Worm (Caenorhabditis elegans) whole organism, L4 larva: Measurements from ENCODE around the gene gln-5.

Source experiments
- F44E2.7 ChIP-seq: fragments of 200-800 bp; sonication (Bioruptor generic); IDR thresholded peaks from 2 replicates; pipeline ENCODE4 v2.1.2; 2022; ENCODE audit warnings: missing genetic modification characterization, missing compliant biosample characterization
- F49E8.2 ChIP-seq: sonication (generic microtip); optimal IDR thresholded peaks from 2 replicates; lab custom pipeline; 2016; ENCODE audit warnings: missing compliant biosample characterization, mild to moderate bottlenecking, missing genetic modification characterization, borderline replicate concordance
- ZK337.2 ChIP-seq: fragments of 200-800 bp; sonication (Bioruptor generic); IDR thresholded peaks from 2 replicates; pipeline ENCODE4 v1.3.6; 2022; ENCODE audit warnings: missing genetic modification reagents, missing genetic modification characterization, missing compliant biosample characterization
- aha-1 ChIP-seq: fragments of 150-350 bp; peaks from one replicate; lab custom pipeline; 2014; ENCODE audit warnings: missing biosample characterization, missing genetic modification characterization
- attf-4 ChIP-seq: sonication (generic microtip); optimal IDR thresholded peaks from 3 replicates; lab custom pipeline; 2017; ENCODE audit warnings: missing biosample characterization, missing genetic modification characterization
- ceh-44 ChIP-seq: fragments of 200-800 bp; sonication (Bioruptor generic); IDR thresholded peaks from 2 replicates; pipeline ENCODE4 v1.3.6; 2022; ENCODE audit warnings: missing genetic modification reagents, missing genetic modification characterization, missing compliant biosample characterization
- ceh-62 ChIP-seq: sonication (generic microtip); optimal IDR thresholded peaks from 2 replicates; lab custom pipeline; 2017; ENCODE audit warnings: missing biosample characterization, missing genetic modification characterization
- ceh-82 ChIP-seq: sonication (generic microtip); optimal IDR thresholded peaks from 2 replicates; lab custom pipeline; 2017; ENCODE audit warnings: missing biosample characterization, missing genetic modification characterization
- ces-1 ChIP-seq: fragments of 150-350 bp; sonication (generic microtip); optimal IDR thresholded peaks from 4 replicates; lab custom pipeline; 2014; ENCODE audit warnings: missing biosample characterization, missing genetic modification reagents, missing genetic modification characterization
- ctbp-1 ChIP-seq: fragments of 200-800 bp; sonication (Bioruptor generic); IDR thresholded peaks from 2 replicates; pipeline ENCODE4 v1.3.6; 2022; ENCODE audit warnings: missing genetic modification reagents, missing genetic modification characterization, missing compliant biosample characterization
- daf-16 ChIP-seq, 3 experiments: sonication (generic microtip); optimal IDR thresholded peaks; 2 replicates each; lab custom pipeline; 2016 to 2017; ENCODE audit warnings: missing genetic modification characterization in 3 of 3, missing genetic modification reagents in 3 of 3, mild to moderate bottlenecking in 2 of 3, missing compliant biosample characterization in 2 of 3, missing biosample characterization in 1 of 3, moderate library complexity in 1 of 3
- daf-19 ChIP-seq: fragments of 200-800 bp; sonication (Bioruptor generic); conservative IDR thresholded peaks from 2 replicates; pipeline ENCODE4 v1.3.6; 2022; ENCODE audit warnings: missing genetic modification characterization, missing compliant biosample characterization
- daf-8 ChIP-seq: fragments of 200-800 bp; sonication (Bioruptor generic); IDR thresholded peaks from 2 replicates; pipeline ENCODE4 v1.3.6; 2022; ENCODE audit warnings: missing genetic modification characterization, missing compliant biosample characterization
- dmd-8 ChIP-seq: fragments of 200-800 bp; sonication (Bioruptor generic); IDR thresholded peaks from 2 replicates; pipeline ENCODE4 v1.3.6; 2022; ENCODE audit warnings: missing genetic modification characterization, missing compliant biosample characterization
- duxl-1 ChIP-seq: sonication (generic microtip); optimal IDR thresholded peaks from 2 replicates; lab custom pipeline; 2016; ENCODE audit warnings: mild to moderate bottlenecking, missing genetic modification characterization, moderate library complexity, missing compliant biosample characterization; ENCODE audit not compliant: poor library complexity
- dve-1 ChIP-seq: sonication (generic microtip); optimal IDR thresholded peaks from 2 replicates; lab custom pipeline; 2017; ENCODE audit warnings: antibody characterized with exemption, mild to moderate bottlenecking, missing genetic modification characterization, missing compliant biosample characterization; ENCODE audit not compliant: insufficient read depth
- egl-43 ChIP-seq: fragments of 200-800 bp; sonication (Bioruptor generic); IDR thresholded peaks from 2 replicates; pipeline ENCODE4 v1.3.6; 2022; ENCODE audit warnings: missing genetic modification reagents, missing genetic modification characterization, missing compliant biosample characterization
- fkh-10 ChIP-seq: fragments of 150-350 bp; optimal IDR thresholded peaks from 2 replicates; lab custom pipeline; 2014; ENCODE audit warnings: missing biosample characterization, missing genetic modification reagents, missing genetic modification characterization
- hif-1 ChIP-seq, 2 experiments: sonication (generic microtip); optimal IDR thresholded peaks; 2 replicates each; lab custom pipeline; 2016 to 2017; ENCODE audit warnings: missing compliant biosample characterization in 2 of 2, missing genetic modification characterization in 2 of 2, missing genetic modification reagents in 2 of 2, missing genotype in 2 of 2, mild to moderate bottlenecking in 1 of 2
- hlh-11 ChIP-seq: fragments of 200-800 bp; sonication (Bioruptor generic); optimal IDR thresholded peaks from 2 replicates; lab custom pipeline; 2018; ENCODE audit warnings: mild to moderate bottlenecking, missing genetic modification characterization, missing compliant biosample characterization
- hlh-30 ChIP-seq: sonication (generic microtip); optimal IDR thresholded peaks from 2 replicates; lab custom pipeline; 2017; ENCODE audit warnings: antibody characterized with exemption, mild to moderate bottlenecking, missing genetic modification characterization, missing compliant biosample characterization; ENCODE audit not compliant: insufficient read depth
- lin-1 ChIP-seq: fragments of 200-800 bp; sonication (Bioruptor generic); IDR thresholded peaks from 2 replicates; pipeline ENCODE4 v1.3.6; 2022; ENCODE audit warnings: missing genetic modification reagents, missing genetic modification characterization, missing compliant biosample characterization
- lin-39 ChIP-seq: fragments of 150-350 bp; optimal IDR thresholded peaks from 2 replicates; lab custom pipeline; 2014; ENCODE audit warnings: missing biosample characterization, missing genetic modification reagents, missing genetic modification characterization
- lir-3 ChIP-seq: sonication (generic microtip); optimal IDR thresholded peaks from 2 replicates; lab custom pipeline; 2016; ENCODE audit warnings: mild to moderate bottlenecking, missing genetic modification characterization, missing compliant biosample characterization
- madf-9 ChIP-seq: fragments of 200-800 bp; sonication (Bioruptor generic); conservative IDR thresholded peaks from 2 replicates; pipeline ENCODE4 v1.3.6; 2022; ENCODE audit warnings: missing genetic modification reagents, missing genetic modification characterization, missing compliant biosample characterization
- mdl-1 ChIP-seq, 2 experiments: fragments of 150-350 bp in 1 of 2; sonication (generic microtip) in 1 of 2; optimal IDR thresholded peaks; 2 replicates each; lab custom pipeline; 2014 to 2017; ENCODE audit warnings: missing biosample characterization in 2 of 2, missing genetic modification characterization in 2 of 2
- mep-1 ChIP-seq: fragments of 150-350 bp; sonication (generic microtip); optimal IDR thresholded peaks from 3 replicates; lab custom pipeline; 2014; ENCODE audit warnings: missing biosample characterization, missing genetic modification characterization
- mes-2 ChIP-seq: sonication (generic microtip); optimal IDR thresholded peaks from 2 replicates; lab custom pipeline; 2016; ENCODE audit warnings: missing genotype, mild to moderate bottlenecking, missing genetic modification characterization, missing compliant biosample characterization; ENCODE audit not compliant: poor library complexity, severe bottlenecking
- mxl-3 ChIP-seq: fragments of 200-800 bp; sonication (Bioruptor generic); optimal IDR thresholded peaks from 2 replicates; lab custom pipeline; 2018; ENCODE audit warnings: mild to moderate bottlenecking, missing genetic modification characterization, missing compliant biosample characterization
- nhr-102 ChIP-seq: sonication (generic microtip); optimal IDR thresholded peaks from 2 replicates; lab custom pipeline; 2016; ENCODE audit warnings: mild to moderate bottlenecking, missing genetic modification characterization, moderate library complexity, missing compliant biosample characterization
- nhr-28 ChIP-seq: fragments of 150-350 bp; optimal IDR thresholded peaks from 2 replicates; lab custom pipeline; 2014; ENCODE audit warnings: missing biosample characterization, missing genetic modification characterization
- nhr-76 ChIP-seq: fragments of 150-350 bp; optimal IDR thresholded peaks from 2 replicates; lab custom pipeline; 2014; ENCODE audit warnings: missing biosample characterization, missing genetic modification characterization
- nhr-77 ChIP-seq: fragments of 150-350 bp; optimal IDR thresholded peaks from 2 replicates; lab custom pipeline; 2014; ENCODE audit warnings: missing biosample characterization, missing genetic modification characterization
- php-3 ChIP-seq: fragments of 200-800 bp; sonication (Bioruptor generic); IDR thresholded peaks from 2 replicates; pipeline ENCODE4 v1.3.6; 2022; ENCODE audit warnings: missing genetic modification reagents, missing genetic modification characterization, missing compliant biosample characterization
- snpc-4 ChIP-seq: fragments of 150-350 bp; optimal IDR thresholded peaks from 2 replicates; lab custom pipeline; 2014; ENCODE audit warnings: missing biosample characterization, missing genetic modification characterization
- unc-130 ChIP-seq: sonication (generic microtip); optimal IDR thresholded peaks from 2 replicates; lab custom pipeline; 2016; ENCODE audit warnings: missing genetic modification reagents, missing genetic modification characterization, missing compliant biosample characterization
- unc-39 ChIP-seq: sonication (generic microtip); optimal IDR thresholded peaks from 2 replicates; lab custom pipeline; 2017; ENCODE audit warnings: missing biosample characterization, missing genetic modification characterization
- zag-1 ChIP-seq: fragments of 150-350 bp; optimal IDR thresholded peaks from 2 replicates; lab custom pipeline; 2014; ENCODE audit warnings: missing biosample characterization, missing genetic modification characterization
- zfp-2 ChIP-seq: sonication (generic microtip); optimal IDR thresholded peaks from 2 replicates; lab custom pipeline; 2016; ENCODE audit warnings: mild to moderate bottlenecking, missing genetic modification characterization, missing compliant biosample characterization

The gln-5 gene

ce11 chrIV:17245200-17245599 lies 28.3 kb downstream of the gln-5 start, which contains the start of gene ZK550.2 (continued):
- TF ChIP-seq nhr-76 (tag; lab: Kevin White, UChicago) (no peak), madf-9 (GFP tag; lab: Robert Waterston, UW) (no peak), attf-4 (tag; lab: Kevin White, UChicago) (no peak), mes-2 (tag; lab: Kevin White, UChicago) (no peak), ceh-62 (no peak), lin-1 (GFP tag; lab: Robert Waterston, UW) (peak; percentile 96), unc-130 (GFP tag; lab: Kevin White, UChicago) (no peak), dmd-8 (no peak), lin-39 (no peak), hif-1 (tag; optimal IDR thresholded peaks at IDR 0.05; lab: Kevin White, UChicago) (no peak), daf-16 (GFP tag; optimal IDR thresholded peaks at IDR 0.05; lab: Kevin White, UChicago) (peak in 1 of 2 experiments; percentile 32), daf-16 (tag; optimal IDR thresholded peaks at IDR 0.05; lab: Kevin White, UChicago) (peak; percentile 95), nhr-102 (tag; lab: Kevin White, UChicago) (no peak), lir-3 (tag; lab: Kevin White, UChicago) (no peak), daf-8 (no peak), zag-1 (no peak), F44E2.7 (GFP tag; lab: Robert Waterston, UW) (no peak), mep-1 (tag; lab: Kevin White, UChicago) (peak; percentile 46)

ce11 chrIV:17238951-17239350 lies 34.5 kb downstream of the gln-5 start:
- TF ChIP-seq nhr-76 (tag; lab: Kevin White, UChicago), result no peak
- TF ChIP-seq ces-1, result peak; percentile 17

- TF ChIP-seq fkh-10 (GFP tag; lab: Kevin White, UChicago), result peak; percentile 64
- no peak for TF ChIP-seq php-3
Measured at ce11 chrIV:17237029-17237428, 36.4 kb downstream of the gln-5 start.

ce11 chrIV:17233494-17233893 lies 40.0 kb downstream of the gln-5 start:
- TF ChIP-seq fkh-10 (GFP tag; lab: Kevin White, UChicago) (peak; percentile 75), egl-43 (GFP tag; lab: Robert Waterston, UW) (no peak), ces-1 (peak; percentile 77)
- TF ChIP-seq, all 104 proteins: peak for 2

ce11 chrIV:17232899-17233298 lies 40.6 kb downstream of the gln-5 start:
- TF ChIP-seq ces-1 (peak; percentile 41), duxl-1 (no peak), ctbp-1 (GFP tag; lab: Robert Waterston, UW) (no peak)

- TF ChIP-seq mxl-3 (GFP tag; lab: Kevin White, UChicago), result no peak
Measured at ce11 chrIV:17230958-17231357, 42.5 kb downstream of the gln-5 start, which contains the start of gene npr-32. Gene npr-32 (minus strand): TSS chrIV:17231058.

- TF ChIP-seq ceh-44 (GFP tag; lab: Robert Waterston, UW) (no peak), dve-1 (tag; lab: Kevin White, UChicago) (no peak), ces-1 (no peak), daf-19 (GFP tag; lab: Robert Waterston, UW) (no peak), nhr-77 (no peak), mdl-1 (tag; optimal IDR thresholded peaks at IDR 0.05; lab: Kevin White, UChicago) (no peak), snpc-4 (tag; lab: Kevin White, UChicago) (no peak), F49E8.2 (tag; lab: Kevin White, UChicago) (no peak), unc-39 (tag; lab: Kevin White, UChicago) (no peak), hlh-11 (tag; lab: Kevin White, UChicago) (no peak), nhr-28 (tag; lab: Kevin White, UChicago) (no peak), ZK337.2 (GFP tag; lab: Robert Waterston, UW) (no peak), zfp-2 (no peak), aha-1 (tag; lab: Kevin White, UChicago) (no peak), ceh-82 (no peak), hlh-30 (no peak), dmd-8 (no peak)
Measured at ce11 chrIV:17223474-17223873, 50.0 kb downstream of the gln-5 start, which contains the start of gene Y116A8B.4. Gene Y116A8B.4 (plus strand): TSS chrIV:17223774.
